Worm (Caenorhabditis elegans): Measurements from ENCODE around the gene lea-1.

lea-1 gene

DNA sequence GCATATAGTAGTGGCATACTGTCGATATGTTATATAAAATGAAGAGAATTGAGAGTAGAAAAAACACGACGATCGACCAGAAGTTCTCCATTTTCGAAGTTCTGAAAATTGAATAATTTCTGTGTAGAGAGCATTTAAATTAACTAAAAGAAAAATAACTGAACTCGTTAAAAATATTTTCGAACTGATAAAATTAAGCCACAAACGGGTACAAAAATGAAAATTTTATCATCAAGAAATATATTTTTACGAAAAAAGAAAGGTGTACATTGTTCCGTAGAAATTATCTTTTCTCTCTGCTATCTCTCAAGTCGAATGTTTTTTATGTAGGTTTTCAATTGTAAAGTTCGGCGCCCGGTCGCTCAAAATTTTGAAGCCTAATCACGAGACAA is 19.3 kb downstream of the lea-1 start, which contains the start of gene acl-2:
Gene acl-2, minus strand, starts transcription at position 101 of the 392 bp plus-strand sequence.
- TF ChIP-seq T22C8.4 (GFP tag; IDR thresholded peaks at IDR 0.05) (no peak), cog-1 (tag; optimal IDR thresholded peaks at IDR 0.05) (no peak), klf-2 (GFP tag; conservative IDR thresholded peaks at IDR 0.05) (no peak), ref-1 (GFP tag; conservative IDR thresholded peaks at IDR 0.05) (no peak), tab-1 (GFP tag; IDR thresholded peaks at IDR 0.05) (no peak), ztf-29 (GFP tag; IDR thresholded peaks at IDR 0.05) (no peak), ztf-23 (GFP tag; IDR thresholded peaks at IDR 0.05) (no peak), med-1 (GFP tag; optimal IDR thresholded peaks at IDR 0.05; ENCODE audit: insufficient read depth) (no peak), flt-1 (GFP tag; IDR thresholded peaks at IDR 0.05) (no peak)

DNA sequence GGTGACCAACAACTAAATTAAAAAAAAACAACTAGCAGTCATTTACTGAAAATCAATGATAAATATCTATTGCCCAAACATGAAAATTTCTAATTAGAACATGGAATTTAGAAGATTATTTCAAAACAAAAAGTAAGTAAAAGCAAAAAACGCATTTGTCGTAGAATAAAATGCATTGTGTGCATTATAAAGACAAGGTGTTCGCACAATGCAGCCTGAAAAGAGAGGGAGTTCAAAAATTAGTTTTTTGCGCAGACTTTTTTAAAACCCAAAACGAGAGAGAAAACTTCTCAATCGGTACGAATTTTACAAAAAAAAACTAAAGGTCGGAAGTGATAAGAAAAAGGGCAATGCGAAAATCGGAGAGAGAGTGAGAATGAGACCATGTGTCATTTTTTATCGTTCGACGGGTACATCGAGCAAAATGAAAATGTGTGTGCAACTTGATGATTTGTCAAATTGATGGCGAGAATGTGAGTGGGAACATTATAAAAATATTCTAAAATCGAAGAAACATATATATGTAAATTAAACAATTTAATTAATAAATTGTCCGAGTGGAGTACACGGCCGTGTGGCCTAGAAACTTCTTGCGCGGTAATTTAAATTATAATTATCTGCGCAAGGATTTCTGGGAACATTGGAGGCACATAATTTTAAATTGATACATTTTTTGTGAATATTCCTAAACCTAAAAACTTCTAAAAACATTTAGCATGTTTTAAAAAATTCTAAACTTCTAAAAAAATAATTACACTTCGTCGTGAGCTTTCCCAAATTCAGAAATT is 19.9 kb downstream of the lea-1 start:
- no peak for TF ChIP-seq T22C8.4 (GFP tag; IDR thresholded peaks at IDR 0.05)
- TF ChIP-seq ztf-23 (GFP tag; IDR thresholded peaks at IDR 0.05) = 0 out of 2 replicates have a peak, but pooled peaks have one; percentile 29
- TF ChIP-seq med-1 (GFP tag; optimal IDR thresholded peaks at IDR 0.05; ENCODE audit: insufficient read depth) = no peak
- no peak for TF ChIP-seq tab-1 (GFP tag; IDR thresholded peaks at IDR 0.05)
- no peak for TF ChIP-seq cog-1 (tag; optimal IDR thresholded peaks at IDR 0.05)

- TF ChIP-seq ztf-29 (GFP tag; IDR thresholded peaks at IDR 0.05) = no peak
- TF ChIP-seq ref-1 (GFP tag; conservative IDR thresholded peaks at IDR 0.05) = no peak
- TF ChIP-seq flt-1 (GFP tag; IDR thresholded peaks at IDR 0.05) = no peak
- TF ChIP-seq T22C8.4 (GFP tag; IDR thresholded peaks at IDR 0.05) = no peak
- no peak for TF ChIP-seq tab-1 (GFP tag; IDR thresholded peaks at IDR 0.05)
- TF ChIP-seq med-1 (GFP tag; optimal IDR thresholded peaks at IDR 0.05; ENCODE audit: insufficient read depth) = no peak
- TF ChIP-seq ztf-23 (GFP tag; IDR thresholded peaks at IDR 0.05) = no peak
- TF ChIP-seq cog-1 (tag; optimal IDR thresholded peaks at IDR 0.05) = no peak
- TF ChIP-seq klf-2 (GFP tag; conservative IDR thresholded peaks at IDR 0.05) = no peak
Observed at ce11 chrV:10035586-10035985, 23.9 kb downstream of the lea-1 start.

DNA sequence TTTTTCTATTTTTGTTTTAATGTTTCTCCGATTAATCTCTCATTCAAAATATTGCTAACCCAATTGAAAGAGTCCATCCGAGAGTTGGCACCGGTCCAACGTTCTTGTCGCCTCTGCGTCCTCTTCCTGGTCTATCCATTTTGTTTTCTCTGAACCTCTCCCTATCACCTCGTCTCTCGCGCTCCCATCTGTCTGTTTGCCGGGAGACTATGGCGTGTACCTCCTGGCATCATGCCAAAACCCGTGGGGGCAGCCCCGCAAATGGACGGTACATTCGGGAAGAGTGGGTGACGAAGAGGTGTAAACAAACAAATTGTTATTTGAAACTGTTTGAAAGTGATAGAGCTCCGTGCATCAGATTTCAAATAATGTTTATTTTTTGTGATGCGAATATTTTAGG is 24.6 kb downstream of the lea-1 start, which contains the start of gene T06E8.2:
Gene T06E8.2, minus strand, starts transcription at position 139 of the 400 bp plus-strand sequence.
- TF ChIP-seq tab-1 (GFP tag; IDR thresholded peaks at IDR 0.05) (no peak), flt-1 (GFP tag; IDR thresholded peaks at IDR 0.05) (0 out of 2 replicates have a peak, but pooled peaks have one; percentile 61)

- TF ChIP-seq med-1 (GFP tag; optimal IDR thresholded peaks at IDR 0.05; ENCODE audit: insufficient read depth) = no peak
- no peak for TF ChIP-seq flt-1 (GFP tag; IDR thresholded peaks at IDR 0.05)
- TF ChIP-seq tab-1 (GFP tag; IDR thresholded peaks at IDR 0.05) = no peak
- TF ChIP-seq T22C8.4 (GFP tag; IDR thresholded peaks at IDR 0.05) = no peak
- no peak for TF ChIP-seq ztf-29 (GFP tag; IDR thresholded peaks at IDR 0.05)
- TF ChIP-seq ref-1 (GFP tag; conservative IDR thresholded peaks at IDR 0.05) = no peak
- TF ChIP-seq cog-1 (tag; optimal IDR thresholded peaks at IDR 0.05) = no peak
- no peak for TF ChIP-seq ztf-23 (GFP tag; IDR thresholded peaks at IDR 0.05)
- TF ChIP-seq klf-2 (GFP tag; conservative IDR thresholded peaks at IDR 0.05) = no peak
Observed at ce11 chrV:10037040-10037439, 25.3 kb downstream of the lea-1 start, which contains the start of gene F57A8.1. F57A8.1 (plus strand) TSS chrV:10037340.

ce11 chrV:10039837-10040236 is 28.1 kb downstream of the lea-1 start:
- TF ChIP-seq cog-1 (tag; optimal IDR thresholded peaks at IDR 0.05) (peak; percentile 29), klf-2 (GFP tag; conservative IDR thresholded peaks at IDR 0.05) (no peak), ztf-23 (GFP tag; IDR thresholded peaks at IDR 0.05) (peak; percentile 60; the same call in 1 of the 2 replicates), T22C8.4 (GFP tag; IDR thresholded peaks at IDR 0.05) (no peak), tab-1 (GFP tag; IDR thresholded peaks at IDR 0.05) (0 out of 2 replicates have a peak, but pooled peaks have one; percentile 52), ref-1 (GFP tag; conservative IDR thresholded peaks at IDR 0.05) (no peak), med-1 (GFP tag; optimal IDR thresholded peaks at IDR 0.05; ENCODE audit: insufficient read depth) (no peak), ztf-29 (GFP tag; IDR thresholded peaks at IDR 0.05) (no peak), flt-1 (GFP tag; IDR thresholded peaks at IDR 0.05) (0 out of 2 replicates have a peak, but pooled peaks have one; percentile 61)

- no peak for TF ChIP-seq cog-1 (tag; optimal IDR thresholded peaks at IDR 0.05)
- TF ChIP-seq T22C8.4 (GFP tag; IDR thresholded peaks at IDR 0.05) = no peak
- no peak for TF ChIP-seq ztf-29 (GFP tag; IDR thresholded peaks at IDR 0.05)
- no peak for TF ChIP-seq ref-1 (GFP tag; conservative IDR thresholded peaks at IDR 0.05)
- no peak for TF ChIP-seq ztf-23 (GFP tag; IDR thresholded peaks at IDR 0.05)
- TF ChIP-seq tab-1 (GFP tag; IDR thresholded peaks at IDR 0.05) = no peak
- TF ChIP-seq med-1 (GFP tag; optimal IDR thresholded peaks at IDR 0.05; ENCODE audit: insufficient read depth) = no peak
- TF ChIP-seq flt-1 (GFP tag; IDR thresholded peaks at IDR 0.05) = no peak
- TF ChIP-seq klf-2 (GFP tag; conservative IDR thresholded peaks at IDR 0.05) = no peak
Observed at ce11 chrV:10041484-10041883, 29.8 kb downstream of the lea-1 start.

DNA sequence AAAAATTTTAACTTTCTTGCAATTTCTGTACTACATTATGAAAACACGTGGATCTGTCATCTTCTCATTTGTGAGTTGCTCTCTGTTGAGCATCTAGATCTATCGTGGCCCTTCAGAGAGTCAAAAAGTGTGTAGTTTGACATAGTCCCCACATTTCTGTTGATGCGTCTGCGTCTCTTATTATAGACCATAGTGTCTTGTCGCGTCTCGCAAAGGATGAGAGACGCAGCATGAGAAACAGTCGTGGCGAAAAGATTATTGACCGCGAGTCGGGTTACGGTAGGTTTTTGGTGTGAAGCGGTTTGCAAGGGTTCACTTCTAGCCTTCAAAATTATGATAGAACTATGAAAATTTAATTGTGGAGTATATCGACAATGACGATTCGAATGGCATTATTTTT is 30.5 kb downstream of the lea-1 start:
- TF ChIP-seq flt-1 (GFP tag; IDR thresholded peaks at IDR 0.05) = 0 out of 2 replicates have a peak, but pooled peaks have one; percentile 34
- TF ChIP-seq cog-1 (tag; optimal IDR thresholded peaks at IDR 0.05) = peak; percentile 63
- TF ChIP-seq med-1 (GFP tag; optimal IDR thresholded peaks at IDR 0.05; ENCODE audit: insufficient read depth) = no peak
- peak; percentile 50; the same call in 1 of the 2 replicates for TF ChIP-seq T22C8.4 (GFP tag; IDR thresholded peaks at IDR 0.05)

- TF ChIP-seq ref-1 (GFP tag; conservative IDR thresholded peaks at IDR 0.05) (no peak), cog-1 (tag; optimal IDR thresholded peaks at IDR 0.05) (no peak), med-1 (GFP tag; optimal IDR thresholded peaks at IDR 0.05; ENCODE audit: insufficient read depth) (no peak), flt-1 (GFP tag; IDR thresholded peaks at IDR 0.05) (no peak), tab-1 (GFP tag; IDR thresholded peaks at IDR 0.05) (no peak), klf-2 (GFP tag; conservative IDR thresholded peaks at IDR 0.05) (no peak), ztf-23 (GFP tag; IDR thresholded peaks at IDR 0.05) (no peak), ztf-29 (GFP tag; IDR thresholded peaks at IDR 0.05) (no peak), T22C8.4 (GFP tag; IDR thresholded peaks at IDR 0.05) (no peak)
Observed at ce11 chrV:10043234-10043796, 31.6 kb downstream of the lea-1 start, which contains the start of gene T06E8.8. T06E8.8 (plus strand) TSS chrV:10043746.

Data from whole organism, midembryonic.